Worm (Caenorhabditis elegans) whole organism, late embryonic: Measurements from ENCODE around the gene H40L08.2.

Experiments used
- C08G9.2 ChIP-seq: sonication (generic microtip); optimal IDR thresholded peaks from 2 replicates; lab custom pipeline; 2016; ENCODE audit warnings: mild to moderate bottlenecking, missing genetic modification characterization, moderate library complexity, missing compliant biosample characterization
- C38D4.7 ChIP-seq: fragments of 200-800 bp; sonication (Bioruptor generic); optimal IDR thresholded peaks from 2 replicates; lab custom pipeline; 2018; ENCODE audit warnings: mild to moderate bottlenecking, missing genetic modification characterization, moderate library complexity, missing compliant biosample characterization
- K09A11.1 ChIP-seq: sonication (generic microtip); optimal IDR thresholded peaks from 2 replicates; lab custom pipeline; 2017; ENCODE audit warnings: antibody characterized with exemption, mild to moderate bottlenecking, missing genetic modification characterization, missing compliant biosample characterization; ENCODE audit not compliant: insufficient read depth
- Y22D7AL.16 ChIP-seq: sonication (generic microtip); optimal IDR thresholded peaks from 2 replicates; lab custom pipeline; 2016; ENCODE audit warnings: missing genetic modification characterization, missing compliant biosample characterization
- ahr-1 ChIP-seq: sonication (generic microtip); optimal IDR thresholded peaks from 2 replicates; lab custom pipeline; 2016; ENCODE audit warnings: missing genetic modification characterization, missing compliant biosample characterization
- ceh-18 ChIP-seq: sonication (generic microtip); optimal IDR thresholded peaks from 2 replicates; lab custom pipeline; 2016; ENCODE audit warnings: missing genetic modification characterization, missing compliant biosample characterization
- ceh-19 ChIP-seq: fragments of 200-800 bp; sonication (Bioruptor generic); optimal IDR thresholded peaks from 2 replicates; lab custom pipeline; 2018; ENCODE audit warnings: mild to moderate bottlenecking, missing genetic modification characterization, missing compliant biosample characterization
- ceh-2 ChIP-seq: sonication (generic microtip); optimal IDR thresholded peaks from 2 replicates; lab custom pipeline; 2016; ENCODE audit warnings: missing genotype, missing genetic modification characterization, missing compliant biosample characterization
- ceh-22 ChIP-seq: sonication (generic microtip); optimal IDR thresholded peaks from 2 replicates; lab custom pipeline; 2017; ENCODE audit warnings: missing biosample characterization, missing genetic modification characterization
- ceh-24 ChIP-seq: sonication (generic microtip); optimal IDR thresholded peaks from 2 replicates; lab custom pipeline; 2016; ENCODE audit warnings: mild to moderate bottlenecking, missing genetic modification characterization, missing compliant biosample characterization
- ceh-30 ChIP-seq: fragments of 150-350 bp; optimal IDR thresholded peaks from 2 replicates; lab custom pipeline; 2014; ENCODE audit warnings: missing biosample characterization, missing genetic modification characterization
- ceh-31 ChIP-seq: sonication (generic microtip); optimal IDR thresholded peaks from 2 replicates; lab custom pipeline; 2016; ENCODE audit warnings: missing genetic modification characterization, missing compliant biosample characterization
- ceh-34 ChIP-seq: sonication (generic microtip); optimal IDR thresholded peaks from 2 replicates; lab custom pipeline; 2016; ENCODE audit warnings: mild to moderate bottlenecking, missing genetic modification characterization, missing compliant biosample characterization
- ceh-45 ChIP-seq: fragments of 200-800 bp; sonication (Bioruptor generic); IDR thresholded peaks from 2 replicates; pipeline ENCODE4 v1.3.6; 2022; ENCODE audit warnings: missing genetic modification reagents, missing genetic modification characterization, missing compliant biosample characterization
- che-1 ChIP-seq: sonication (generic microtip); optimal IDR thresholded peaks from 2 replicates; lab custom pipeline; 2016; ENCODE audit warnings: mild to moderate bottlenecking, missing genetic modification characterization, missing compliant biosample characterization
- dve-1 ChIP-seq: sonication (generic microtip); optimal IDR thresholded peaks from 2 replicates; lab custom pipeline; 2017; ENCODE audit warnings: antibody characterized with exemption, mild to moderate bottlenecking, missing genetic modification characterization, missing compliant biosample characterization
- elt-2 ChIP-seq: sonication (generic microtip); optimal IDR thresholded peaks from 2 replicates; lab custom pipeline; 2016; ENCODE audit warnings: missing genetic modification reagents, missing genetic modification characterization, missing compliant biosample characterization
- eyg-1 ChIP-seq: sonication (generic microtip); optimal IDR thresholded peaks from 2 replicates; lab custom pipeline; 2016; ENCODE audit warnings: missing genotype, missing genetic modification characterization, missing compliant biosample characterization
- fax-1 ChIP-seq: sonication (generic microtip); optimal IDR thresholded peaks from 2 replicates; lab custom pipeline; 2016; ENCODE audit warnings: missing genotype, missing genetic modification characterization, missing compliant biosample characterization
- fkh-6 ChIP-seq: sonication (generic microtip); optimal IDR thresholded peaks from 2 replicates; lab custom pipeline; 2016; ENCODE audit warnings: missing genetic modification characterization, missing compliant biosample characterization
- hlh-13 ChIP-seq: fragments of 200-800 bp; sonication (Bioruptor generic); optimal IDR thresholded peaks from 2 replicates; lab custom pipeline; 2018; ENCODE audit warnings: mild to moderate bottlenecking, missing genetic modification characterization, missing compliant biosample characterization
- hlh-15 ChIP-seq: sonication (generic microtip); optimal IDR thresholded peaks from 2 replicates; lab custom pipeline; 2016; ENCODE audit warnings: missing genetic modification characterization, missing compliant biosample characterization
- hlh-6 ChIP-seq: sonication (generic microtip); optimal IDR thresholded peaks from 2 replicates; lab custom pipeline; 2016; ENCODE audit warnings: missing genotype, missing genetic modification characterization, missing compliant biosample characterization
- hlh-8 ChIP-seq: sonication (generic microtip); optimal IDR thresholded peaks from 2 replicates; lab custom pipeline; 2016; ENCODE audit warnings: missing genotype, missing genetic modification characterization, missing compliant biosample characterization
- lim-6 ChIP-seq: sonication (generic microtip); optimal IDR thresholded peaks from 2 replicates; lab custom pipeline; 2016; ENCODE audit warnings: missing genetic modification characterization, missing compliant biosample characterization
- madf-2 ChIP-seq: sonication (generic microtip); optimal IDR thresholded peaks from 2 replicates; lab custom pipeline; 2017; ENCODE audit warnings: missing genetic modification characterization, missing compliant biosample characterization
- nhr-232 ChIP-seq: sonication (generic microtip); optimal IDR thresholded peaks from 2 replicates; lab custom pipeline; 2016; ENCODE audit warnings: missing genetic modification characterization, missing compliant biosample characterization
- npax-4 ChIP-seq: sonication (generic microtip); optimal IDR thresholded peaks from 2 replicates; lab custom pipeline; 2016; ENCODE audit warnings: missing genetic modification characterization, missing compliant biosample characterization
- odd-2 ChIP-seq: sonication (generic microtip); optimal IDR thresholded peaks from 2 replicates; lab custom pipeline; 2017; ENCODE audit warnings: antibody characterized with exemption, mild to moderate bottlenecking, missing genetic modification characterization, missing compliant biosample characterization
- pag-3 ChIP-seq: sonication (generic microtip); optimal IDR thresholded peaks from 2 replicates; lab custom pipeline; 2016; ENCODE audit warnings: missing compliant biosample characterization, missing genetic modification characterization, borderline replicate concordance
- pax-1 ChIP-seq: fragments of 150-350 bp; optimal IDR thresholded peaks from 2 replicates; lab custom pipeline; 2014; ENCODE audit warnings: missing biosample characterization, missing genetic modification characterization
- pha-2 ChIP-seq: sonication (generic microtip); optimal IDR thresholded peaks from 2 replicates; lab custom pipeline; 2017; ENCODE audit warnings: mild to moderate bottlenecking, missing genetic modification characterization, missing compliant biosample characterization
- syd-9 ChIP-seq: sonication (generic microtip); optimal IDR thresholded peaks from 2 replicates; lab custom pipeline; 2016; ENCODE audit warnings: mild to moderate bottlenecking, missing genetic modification characterization, moderate library complexity, missing compliant biosample characterization
- tbx-7 ChIP-seq: sonication (generic microtip); optimal IDR thresholded peaks from 2 replicates; lab custom pipeline; 2016; ENCODE audit warnings: missing genotype, missing genetic modification characterization, missing compliant biosample characterization
- ttx-3 ChIP-seq: sonication (generic microtip); optimal IDR thresholded peaks from 2 replicates; lab custom pipeline; 2016; ENCODE audit warnings: missing genetic modification reagents, missing genetic modification characterization, missing compliant biosample characterization
- unc-3 ChIP-seq, 2 experiments: fragments of 200-800 bp in 1 of 2; sonication (Bioruptor generic) in 1 of 2; sonication (generic microtip) in 1 of 2; conservative IDR thresholded peaks in 1 of 2; optimal IDR thresholded peaks in 1 of 2; 2 replicates each; pipeline versions ENCODE4 v1.3.6 to Lab custom; 2016 to 2022; ENCODE audit warnings: missing compliant biosample characterization in 2 of 2, missing genetic modification characterization in 2 of 2, missing genetic modification reagents in 1 of 2
- unc-42 ChIP-seq: sonication (generic microtip); optimal IDR thresholded peaks from 2 replicates; lab custom pipeline; 2016; ENCODE audit warnings: missing genotype, missing genetic modification characterization, missing compliant biosample characterization
- unc-86 ChIP-seq: sonication (generic microtip); optimal IDR thresholded peaks from 2 replicates; lab custom pipeline; 2016; ENCODE audit warnings: missing genetic modification characterization, missing compliant biosample characterization
- ztf-16 ChIP-seq: sonication (generic microtip); optimal IDR thresholded peaks from 2 replicates; lab custom pipeline; 2017; ENCODE audit warnings: missing genetic modification characterization, missing compliant biosample characterization

H40L08.2 gene

ce11 chrX:15060303-15060702, 17.2 kb downstream of the H40L08.2 start, which contains the start of gene fbxa-96:
fbxa-96 (minus strand) TSS chrX:15060403.
- TF ChIP-seq ttx-3 (tag; lab: Kevin White, UChicago) (no peak), fax-1 (tag; lab: Kevin White, UChicago) (no peak), ahr-1 (tag; lab: Kevin White, UChicago) (no peak), ceh-31 (no peak), Y22D7AL.16 (tag; lab: Kevin White, UChicago) (no peak), tbx-7 (tag; lab: Kevin White, UChicago) (no peak), syd-9 (tag; lab: Kevin White, UChicago) (no peak), C08G9.2 (no peak), hlh-13 (no peak), ceh-19 (GFP tag; lab: Kevin White, UChicago) (no peak), lim-6 (tag; lab: Kevin White, UChicago) (no peak)

ce11 chrX:15057900-15058299, 19.6 kb downstream of the H40L08.2 start:
- TF ChIP-seq madf-2 (no peak), C38D4.7 (GFP tag; lab: Kevin White, UChicago) (no peak), pax-1 (tag; lab: Kevin White, UChicago) (no peak), ceh-24 (no peak)

ce11 chrX:15056737-15057136, 20.8 kb downstream of the H40L08.2 start, which contains the start of gene H03G16.5:
H03G16.5 (minus strand) TSS chrX:15056837.
- TF ChIP-seq ceh-34 (tag; lab: Kevin White, UChicago): no peak
- TF ChIP-seq ahr-1 (tag; lab: Kevin White, UChicago): no peak
- TF ChIP-seq pha-2 (tag; lab: Kevin White, UChicago): no peak
- no peak for TF ChIP-seq unc-3 (GFP tag; conservative IDR thresholded peaks at IDR 0.05; lab: Robert Waterston, UW)
- TF ChIP-seq unc-3 (tag; optimal IDR thresholded peaks at IDR 0.05; lab: Kevin White, UChicago): no peak
- no peak for TF ChIP-seq fkh-6 (tag; lab: Kevin White, UChicago)
- TF ChIP-seq eyg-1 (tag; lab: Kevin White, UChicago): no peak
- no peak for TF ChIP-seq ceh-2 (tag; lab: Kevin White, UChicago)
- no peak for TF ChIP-seq ceh-45
- TF ChIP-seq dve-1 (tag; lab: Kevin White, UChicago): no peak

- TF ChIP-seq unc-42 (tag; lab: Kevin White, UChicago) (no peak), nhr-232 (tag; lab: Kevin White, UChicago) (no peak), ttx-3 (tag; lab: Kevin White, UChicago) (no peak), ahr-1 (tag; lab: Kevin White, UChicago) (no peak), hlh-6 (no peak), ztf-16 (tag; lab: Kevin White, UChicago) (no peak), C08G9.2 (no peak), ceh-18 (no peak), pag-3 (no peak), ceh-34 (tag; lab: Kevin White, UChicago) (no peak), che-1 (tag; lab: Kevin White, UChicago) (no peak), hlh-8 (tag; lab: Kevin White, UChicago) (no peak)
- TF ChIP-seq, all 69 proteins: peak for 0
These were observed 21.6 kb downstream of the H40L08.2 start, which contains the start of gene H03G16.7 for ce11 chrX:15055914-15056313. H03G16.7 (minus strand) TSS chrX:15056014.

ce11 chrX:15053223-15053933, 24.2 kb downstream of the H40L08.2 start, which contains the start of gene H03G16.1:
H03G16.1 (plus strand) TSS chrX:15053883.
- no peak for TF ChIP-seq eyg-1 (tag; lab: Kevin White, UChicago)
- TF ChIP-seq pax-1 (tag; lab: Kevin White, UChicago): no peak
- TF ChIP-seq elt-2: no peak
- TF ChIP-seq ceh-30 (tag; lab: Kevin White, UChicago): no peak
- no peak for TF ChIP-seq ceh-2 (tag; lab: Kevin White, UChicago)
- no peak for TF ChIP-seq K09A11.1 (tag; lab: Kevin White, UChicago)
- TF ChIP-seq C38D4.7 (GFP tag; lab: Kevin White, UChicago): no peak
- no peak for TF ChIP-seq unc-86 (tag; lab: Kevin White, UChicago)
- TF ChIP-seq ceh-22 (tag; lab: Kevin White, UChicago): no peak
- no peak for TF ChIP-seq hlh-15 (tag; lab: Kevin White, UChicago)
- TF ChIP-seq npax-4: no peak
- TF ChIP-seq odd-2 (tag; lab: Kevin White, UChicago): no peak
- TF ChIP-seq, all 69 proteins: peak for 0
